Fruit fly (Drosophila melanogaster) whole organism, embryonic: ENCODE data around the gene RpS9.

Experiments used
- Antp ChIP-seq: fragments of 200-800 bp; sonication (Bioruptor generic); optimal IDR thresholded peaks from 3 replicates; lab custom pipeline; 2016; ENCODE audit warnings: missing biosample characterization, missing genetic modification characterization
- Atf3 ChIP-seq: fragments of 200-800 bp; sonication (Bioruptor generic); optimal IDR thresholded peaks from 3 replicates; lab custom pipeline; 2016; ENCODE audit warnings: missing biosample characterization, missing genetic modification characterization
- CG10274 ChIP-seq: fragments of 200-800 bp; sonication (Bioruptor generic); optimal IDR thresholded peaks from 3 replicates; lab custom pipeline; 2017; ENCODE audit warnings: missing biosample characterization, mild to moderate bottlenecking, missing genetic modification characterization
- CG10543 ChIP-seq: fragments of 200-800 bp; sonication (Bioruptor generic); optimal IDR thresholded peaks from 3 replicates; lab custom pipeline; 2017; ENCODE audit warnings: missing biosample characterization, mild to moderate bottlenecking, missing genetic modification characterization, moderate library complexity
- CG12769 ChIP-seq: fragments of 200-800 bp; sonication (Bioruptor generic); optimal IDR thresholded peaks from 2 replicates; lab custom pipeline; 2019; ENCODE audit warnings: missing biosample characterization, mild to moderate bottlenecking, missing genetic modification characterization, moderate library complexity
- CG13123 ChIP-seq: fragments of 200-800 bp; sonication (Bioruptor generic); optimal IDR thresholded peaks from 2 replicates; lab custom pipeline; 2016; ENCODE audit warnings: missing biosample characterization, missing genetic modification characterization
- CG13624 ChIP-seq: fragments of 200-800 bp; sonication (Bioruptor generic); optimal IDR thresholded peaks from 2 replicates; lab custom pipeline; 2016; ENCODE audit warnings: missing biosample characterization, missing genetic modification characterization
- CG1529 ChIP-seq: fragments of 200-800 bp; sonication (Bioruptor generic); optimal IDR thresholded peaks from 3 replicates; lab custom pipeline; 2018; ENCODE audit warnings: missing biosample characterization, missing genetic modification characterization
- CG17361 ChIP-seq: fragments of 200-800 bp; sonication (Bioruptor generic); IDR thresholded peaks from 3 replicates; pipeline ENCODE4 v1.3.6; 2022; ENCODE audit warnings: missing biosample characterization, missing genetic modification characterization
- CG2120 ChIP-seq: fragments of 200-800 bp; sonication (Bioruptor generic); optimal IDR thresholded peaks from 3 replicates; lab custom pipeline; 2016; ENCODE audit warnings: missing biosample characterization, missing genetic modification characterization
- CG3407 ChIP-seq: fragments of 200-800 bp; sonication (Bioruptor generic); optimal IDR thresholded peaks from 2 replicates; lab custom pipeline; 2018; ENCODE audit warnings: missing biosample characterization, mild to moderate bottlenecking, missing genetic modification characterization
- CG7357 ChIP-seq: fragments of 200-800 bp; sonication (Bioruptor generic); IDR thresholded peaks from 3 replicates; pipeline ENCODE4 v1.3.6; 2022; ENCODE audit warnings: missing biosample characterization, missing genetic modification characterization
- CG7987 ChIP-seq: fragments of 200-800 bp; sonication (Bioruptor generic); optimal IDR thresholded peaks from 2 replicates; lab custom pipeline; 2018; ENCODE audit warnings: missing biosample characterization, mild to moderate bottlenecking, missing genetic modification characterization, moderate library complexity
- CG8089 ChIP-seq: fragments of 200-800 bp; sonication (Bioruptor generic); optimal IDR thresholded peaks from 3 replicates; lab custom pipeline; 2016; ENCODE audit warnings: missing biosample characterization, missing genetic modification characterization
- CTCF ChIP-seq: fragments of 200-800 bp; sonication (Bioruptor generic); optimal IDR thresholded peaks from 2 replicates; lab custom pipeline; 2017; ENCODE audit warnings: missing biosample characterization, mild to moderate bottlenecking, missing genetic modification characterization, moderate library complexity
- CoRest ChIP-seq: fragments of 200-800 bp; sonication (Bioruptor generic); optimal IDR thresholded peaks from 3 replicates; lab custom pipeline; 2018; ENCODE audit warnings: missing biosample characterization, mild to moderate bottlenecking, missing genetic modification characterization, moderate library complexity
- CrebB ChIP-seq: fragments of 200-800 bp; sonication (Bioruptor generic); optimal IDR thresholded peaks from 3 replicates; lab custom pipeline; 2018; ENCODE audit warnings: missing biosample characterization, mild to moderate bottlenecking, missing genetic modification characterization
- Doc2 ChIP-seq: fragments of 200-800 bp; sonication (Bioruptor generic); IDR thresholded peaks from 2 replicates; pipeline ENCODE4 v1.3.6; 2022; ENCODE audit warnings: missing biosample characterization, missing genetic modification characterization
- Doc3 ChIP-seq: fragments of 200-800 bp; sonication (Bioruptor generic); IDR thresholded peaks from 3 replicates; pipeline ENCODE4 v1.3.6; 2022; ENCODE audit warnings: missing biosample characterization, missing genetic modification characterization; ENCODE audit not compliant: partially characterized antibody
- Fer3 ChIP-seq: fragments of 200-800 bp; sonication (Bioruptor generic); optimal IDR thresholded peaks from 2 replicates; lab custom pipeline; 2018; ENCODE audit warnings: missing biosample characterization, mild to moderate bottlenecking, missing genetic modification characterization, moderate library complexity
- Meics ChIP-seq: fragments of 200-800 bp; sonication (Bioruptor generic); optimal IDR thresholded peaks from 2 replicates; lab custom pipeline; 2017; ENCODE audit warnings: missing biosample characterization, mild to moderate bottlenecking, missing genetic modification characterization
- Nf-YA ChIP-seq: fragments of 200-800 bp; sonication (Bioruptor generic); IDR thresholded peaks from 2 replicates; pipeline ENCODE4 v1.3.6; 2022; ENCODE audit warnings: missing biosample characterization, missing genetic modification characterization
- Ravus ChIP-seq: fragments of 200-800 bp; sonication (Bioruptor generic); IDR thresholded peaks from 2 replicates; pipeline ENCODE4 v1.3.6; 2022; ENCODE audit warnings: missing biosample characterization, missing genetic modification characterization
- Six4 ChIP-seq: fragments of 200-800 bp; sonication (Bioruptor generic); optimal IDR thresholded peaks from 2 replicates; lab custom pipeline; 2016; ENCODE audit warnings: missing biosample characterization, missing genetic modification characterization
- Ssrp ChIP-seq: fragments of 200-800 bp; sonication (Bioruptor generic); optimal IDR thresholded peaks from 2 replicates; lab custom pipeline; 2018; ENCODE audit warnings: missing biosample characterization, mild to moderate bottlenecking, missing genetic modification characterization, moderate library complexity
- Usf ChIP-seq: fragments of 200-800 bp; sonication (Bioruptor generic); optimal IDR thresholded peaks from 2 replicates; lab custom pipeline; 2017; ENCODE audit warnings: missing genotype, missing biosample characterization, missing genetic modification characterization
- aop ChIP-seq: fragments of 200-800 bp; sonication (Bioruptor generic); IDR thresholded peaks from 2 replicates; pipeline ENCODE4 v1.3.6; 2022; ENCODE audit warnings: missing biosample characterization, missing genetic modification characterization
- ci ChIP-seq: fragments of 200-800 bp; sonication (Bioruptor generic); IDR thresholded peaks from 3 replicates; pipeline ENCODE4 v1.3.6; 2022; ENCODE audit warnings: missing biosample characterization, missing genetic modification characterization
- crp ChIP-seq, 2 experiments: fragments of 200-800 bp; sonication (Bioruptor generic); optimal IDR thresholded peaks; 2 replicates in 1 of 2; 3 replicates in 1 of 2; lab custom pipeline; 2017; ENCODE audit warnings: missing biosample characterization in 2 of 2, missing genetic modification characterization in 2 of 2, mild to moderate bottlenecking in 1 of 2, moderate library complexity in 1 of 2
- cwo ChIP-seq: fragments of 200-800 bp; sonication (Bioruptor generic); optimal IDR thresholded peaks from 3 replicates; lab custom pipeline; 2017; ENCODE audit warnings: missing biosample characterization, missing genetic modification characterization, mild to moderate bottlenecking, moderate library complexity, missing genetic modification reagents
- dati ChIP-seq: fragments of 200-800 bp; sonication (Bioruptor generic); IDR thresholded peaks from 2 replicates; pipeline ENCODE4 v1.3.6; 2022; ENCODE audit warnings: missing biosample characterization, missing genetic modification characterization
- dysf ChIP-seq: fragments of 200-800 bp; sonication (Bioruptor generic); IDR thresholded peaks from 3 replicates; pipeline ENCODE4 v1.3.6; 2022; ENCODE audit warnings: missing biosample characterization, missing genetic modification characterization
- en ChIP-seq: fragments of 200-800 bp; sonication (Bioruptor generic); optimal IDR thresholded peaks from 2 replicates; lab custom pipeline; 2016; ENCODE audit warnings: missing biosample characterization, missing genetic modification characterization
- gem ChIP-seq: fragments of 200-800 bp; sonication (Bioruptor generic); optimal IDR thresholded peaks from 2 replicates; lab custom pipeline; 2019; ENCODE audit warnings: missing biosample characterization, mild to moderate bottlenecking, missing genetic modification characterization, moderate library complexity
- grau ChIP-seq: fragments of 200-800 bp; optimal IDR thresholded peaks from 3 replicates; lab custom pipeline; 2019; ENCODE audit warnings: missing biosample characterization, mild to moderate bottlenecking, missing genetic modification characterization, moderate library complexity
- gsb ChIP-seq: fragments of 200-800 bp; sonication (Bioruptor generic); IDR thresholded peaks from 2 replicates; pipeline ENCODE4 v1.3.6; 2022; ENCODE audit warnings: missing biosample characterization, missing genetic modification characterization
- ham ChIP-seq: fragments of 200-800 bp; sonication (Bioruptor generic); IDR thresholded peaks from 2 replicates; pipeline ENCODE4 v1.3.6; 2022; ENCODE audit warnings: missing biosample characterization, missing genetic modification characterization
- kay ChIP-seq: fragments of 200-800 bp; sonication (Bioruptor generic); optimal IDR thresholded peaks from 2 replicates; lab custom pipeline; 2016; ENCODE audit warnings: missing biosample characterization, missing genetic modification characterization
- mirr ChIP-seq: fragments of 200-800 bp; sonication (Bioruptor generic); optimal IDR thresholded peaks from 3 replicates; lab custom pipeline; 2018; ENCODE audit warnings: missing biosample characterization, mild to moderate bottlenecking, missing genetic modification characterization
- p53 ChIP-seq: fragments of 200-800 bp; sonication (Bioruptor generic); optimal IDR thresholded peaks from 2 replicates; lab custom pipeline; 2016; ENCODE audit warnings: missing biosample characterization, missing genetic modification characterization
- pan ChIP-seq, 4 experiments: fragments of >200 bp in 3 of 4; fragments of 200-800 bp in 1 of 4; sonication (Bioruptor generic) in 1 of 4; optimal IDR thresholded peaks in 3 of 4; IDR thresholded peaks in 1 of 4; 2 replicates each; pipeline versions ENCODE4 v1.3.6 to Lab custom; 2017 to 2022; ENCODE audit warnings: missing biosample characterization in 2 of 4, missing genetic modification characterization in 2 of 4, mixed read lengths in 1 of 4
- peb ChIP-seq: fragments of 200-800 bp; sonication (Bioruptor generic); IDR thresholded peaks from 2 replicates; pipeline ENCODE4 v1.3.6; 2022; ENCODE audit warnings: missing biosample characterization, missing genetic modification characterization
- pum ChIP-seq: fragments of 200-800 bp; sonication (Bioruptor generic); optimal IDR thresholded peaks from 2 replicates; lab custom pipeline; 2016; ENCODE audit warnings: missing biosample characterization, missing genetic modification characterization
- pzg ChIP-seq: fragments of 200-800 bp; sonication (Bioruptor generic); optimal IDR thresholded peaks from 3 replicates; lab custom pipeline; 2018; ENCODE audit warnings: missing biosample characterization, mild to moderate bottlenecking, missing genetic modification characterization, moderate library complexity
- repo ChIP-seq: fragments of 200-800 bp; sonication (Bioruptor generic); optimal IDR thresholded peaks from 2 replicates; lab custom pipeline; 2016; ENCODE audit warnings: missing biosample characterization, missing genetic modification characterization
- scrt ChIP-seq: fragments of 200-800 bp; sonication (Bioruptor generic); optimal IDR thresholded peaks from 2 replicates; lab custom pipeline; 2018; ENCODE audit warnings: missing biosample characterization, mild to moderate bottlenecking, missing genetic modification characterization, moderate library complexity
- tin ChIP-seq: fragments of 200-800 bp; sonication (Bioruptor generic); optimal IDR thresholded peaks from 3 replicates; lab custom pipeline; 2016; ENCODE audit warnings: missing biosample characterization, missing genetic modification characterization
- twi ChIP-seq: fragments of 200-800 bp; optimal IDR thresholded peaks from 2 replicates; lab custom pipeline; 2019; ENCODE audit warnings: missing biosample characterization, mild to moderate bottlenecking, missing genetic modification characterization, moderate library complexity
- wor ChIP-seq: fragments of 200-800 bp; sonication (Bioruptor generic); IDR thresholded peaks from 2 replicates; pipeline ENCODE4 v1.3.6; 2022; ENCODE audit warnings: missing biosample characterization, missing genetic modification characterization
- zen2 ChIP-seq: fragments of 200-800 bp; sonication (Bioruptor generic); IDR thresholded peaks from 3 replicates; pipeline ENCODE4 v1.3.6; 2022; ENCODE audit warnings: missing biosample characterization, missing genetic modification characterization; ENCODE audit not compliant: partially characterized antibody

Gene RpS9

DNA sequence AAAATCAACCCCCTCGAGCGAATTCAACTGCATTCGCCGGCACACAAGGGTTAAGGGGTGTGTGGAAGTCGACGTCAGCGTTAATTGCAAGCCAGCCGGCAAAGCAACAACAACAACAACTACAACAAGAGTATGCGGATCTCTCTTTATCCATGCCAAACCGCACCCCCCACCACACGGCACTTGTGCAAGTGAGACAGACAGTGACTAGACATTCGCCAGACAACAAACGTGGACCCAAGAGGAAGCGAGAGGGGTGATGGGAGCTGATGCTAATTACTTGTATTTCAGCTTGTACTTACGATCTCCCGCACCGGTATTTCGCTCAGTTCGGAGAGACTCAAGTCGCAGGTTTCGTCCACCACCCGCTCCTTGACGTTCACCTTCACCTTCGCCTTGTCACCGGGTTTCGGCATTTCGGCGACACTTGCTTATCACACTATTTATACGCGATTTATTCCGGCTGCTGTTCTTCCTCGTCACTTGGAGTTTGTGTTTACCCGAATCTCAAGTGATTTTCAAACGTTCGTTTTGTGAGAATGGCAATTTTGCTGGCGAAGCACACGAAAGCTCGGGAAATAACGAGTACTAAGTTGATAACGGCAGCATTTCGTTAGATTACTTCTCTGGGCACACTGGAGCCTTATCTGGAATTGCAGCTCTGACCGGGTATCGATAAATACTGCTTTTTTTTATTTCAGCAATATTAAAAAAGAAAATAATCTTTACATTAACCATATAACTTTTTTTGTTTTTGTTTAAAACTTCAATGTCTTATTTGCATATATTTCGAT is 2.1 kb downstream of the RpS9 start, which contains the start of gene CG3408 (continued):
- TF ChIP-seq wor (GFP tag; lab: Robert Waterston, UW) (no peak), dysf (GFP tag; lab: Robert Waterston, UW) (no peak), CG17361 (GFP tag; lab: Robert Waterston, UW) (no peak; the same call in 2 of the 3 replicates), cwo (GFP tag; lab: Kevin White, UChicago) (no peak), ham (GFP tag; lab: Robert Waterston, UW) (no peak), CrebB (tag; lab: Kevin White, UChicago) (no peak), Atf3 (GFP tag; lab: Kevin White, UChicago) (no peak), CG3407 (GFP tag; lab: Kevin White, UChicago) (no peak), Doc3 (GFP tag; lab: Robert Waterston, UW) (no peak), crp (GFP tag; optimal IDR thresholded peaks at IDR 0.05; lab: Kevin White, UChicago) (no peak), CG1529 (GFP tag; lab: Kevin White, UChicago) (peak; percentile 4), zen2 (GFP tag; lab: Robert Waterston, UW) (no peak), CTCF (GFP tag; lab: Kevin White, UChicago) (peak; percentile 42), scrt (GFP tag; lab: Kevin White, UChicago) (no peak), CG2120 (no peak), pan (optimal IDR thresholded peaks at IDR 0.05; lab: Kevin White, UChicago) (no peak), pan (GFP tag; optimal IDR thresholded peaks at IDR 0.05 in 1 of 2, IDR thresholded peaks at IDR 0.05 in 1 of 2) (no peak), CG7357 (GFP tag; lab: Robert Waterston, UW) (no peak; the same call in 2 of the 3 replicates), tin (GFP tag; lab: Kevin White, UChicago) (no peak), mirr (GFP tag; lab: Kevin White, UChicago) (peak; percentile 55), Ssrp (no peak), ci (GFP tag; lab: Robert Waterston, UW) (no peak; the same call in 2 of the 3 replicates), Ravus (GFP tag; lab: Robert Waterston, UW) (no peak), p53 (GFP tag; lab: Kevin White, UChicago) (no peak), Meics (GFP tag; lab: Kevin White, UChicago) (no peak), CG13123 (GFP tag; lab: Kevin White, UChicago) (no peak), CG8089 (GFP tag; lab: Kevin White, UChicago) (no peak), Six4 (GFP tag; lab: Kevin White, UChicago) (no peak), twi (tag; lab: Kevin White, UChicago) (no peak), Fer3 (no peak), Antp (GFP tag; lab: Kevin White, UChicago) (no peak), CG13624 (GFP tag; lab: Kevin White, UChicago) (no peak), pzg (GFP tag; lab: Kevin White, UChicago) (peak; percentile 94), aop (GFP tag; lab: Robert Waterston, UW) (no peak), CoRest (tag; lab: Kevin White, UChicago) (no peak), CG10543 (peak; percentile 62), CG10274 (GFP tag; lab: Kevin White, UChicago) (no peak), en (GFP tag; lab: Kevin White, UChicago) (no peak), dati (GFP tag; lab: Robert Waterston, UW) (no peak), grau (no peak), Nf-YA (GFP tag; lab: Robert Waterston, UW) (no peak), Usf (GFP tag; lab: Kevin White, UChicago) (no peak), kay (GFP tag; lab: Kevin White, UChicago) (no peak), CG12769 (peak; percentile 57), repo (GFP tag; lab: Kevin White, UChicago) (no peak), CG7987 (peak; percentile 4), gem (tag; lab: Kevin White, UChicago) (no peak), pum (GFP tag; lab: Kevin White, UChicago) (no peak), gsb (GFP tag; lab: Robert Waterston, UW) (no peak), Doc2 (no peak), peb (no peak)
